Fruit fly (Drosophila melanogaster): ENCODE results near the gene ftz.

- no peak for TF ChIP-seq CTCF (optimal IDR thresholded peaks at IDR 0.05)
- no peak for TF ChIP-seq CG8478 (optimal IDR thresholded peaks at IDR 0.05)
These were observed 5.1 kb upstream of the ftz start for dm6 chr3R:6858997-6859396.
